Fruit fly (Drosophila melanogaster): ENCODE results near the gene lin-52.
A peak's percentile ranks its signal among the peaks of the same experiment; 100 is the strongest.

Gene lin-52

dm6 chrX:5718476-5719012 is 36.2 kb downstream of the lin-52 start (continued):
- TF ChIP-seq Gug (GFP tag; IDR thresholded peaks at IDR 0.05) (no peak), Met (GFP tag; optimal IDR thresholded peaks at IDR 0.05) (no peak), salr (GFP tag; optimal IDR thresholded peaks at IDR 0.05) (peak in 1 of 2 experiments; percentile 14), CG7368 (GFP tag; optimal IDR thresholded peaks at IDR 0.05) (no peak), CG11762 (GFP tag; optimal IDR thresholded peaks at IDR 0.05; ENCODE audit: insufficient read depth) (no peak), CG8632 (GFP tag; optimal IDR thresholded peaks at IDR 0.05) (no peak), spab (GFP tag; optimal IDR thresholded peaks at IDR 0.05) (no peak), CG15336 (GFP tag; IDR thresholded peaks at IDR 0.05) (peak; percentile 67), Ets21C (GFP tag; optimal IDR thresholded peaks at IDR 0.05) (no peak), CG10631 (GFP tag; optimal IDR thresholded peaks at IDR 0.05) (no peak), dsx (GFP tag; optimal IDR thresholded peaks at IDR 0.05; ENCODE audit: poor library complexity, severe bottlenecking) (no peak), Smox (GFP tag; optimal IDR thresholded peaks at IDR 0.05) (no peak), eg (GFP tag; IDR thresholded peaks at IDR 0.05) (peak; percentile 72), CG6792 (GFP tag; optimal IDR thresholded peaks at IDR 0.05) (no peak), Lpt (GFP tag; optimal IDR thresholded peaks at IDR 0.05) (no peak), svp (GFP tag) (no peak), Hr4 (GFP tag; optimal IDR thresholded peaks at IDR 0.05) (peak; percentile 28), net (GFP tag; optimal IDR thresholded peaks at IDR 0.05) (no peak), Sox14 (GFP tag; optimal IDR thresholded peaks at IDR 0.05) (no peak), Eip78C (GFP tag) (peak; percentile 76), CG11902 (GFP tag; optimal IDR thresholded peaks at IDR 0.05) (no peak), CG11294 (GFP tag; IDR thresholded peaks at IDR 0.05) (peak; percentile 42; the same call in 1 of the 2 replicates), Sox15 (GFP tag; optimal IDR thresholded peaks at IDR 0.05) (no peak), CG32006 (GFP tag; optimal IDR thresholded peaks at IDR 0.05) (peak; percentile 33), pdm3 (GFP tag; optimal IDR thresholded peaks at IDR 0.05) (peak; percentile 1), achi (GFP tag; optimal IDR thresholded peaks at IDR 0.05) (peak; percentile 16), CG8319 (GFP tag; optimal IDR thresholded peaks at IDR 0.05) (no peak), Hr38 (GFP tag; optimal IDR thresholded peaks at IDR 0.05) (no peak), lz (GFP tag; optimal IDR thresholded peaks at IDR 0.05) (no peak), topi (GFP tag; optimal IDR thresholded peaks at IDR 0.05) (peak; percentile 15), CG31627 (GFP tag; optimal IDR thresholded peaks at IDR 0.05) (no peak), ss (GFP tag; optimal IDR thresholded peaks at IDR 0.05) (no peak), Blimp-1 (GFP tag; optimal IDR thresholded peaks at IDR 0.05) (no peak), CG6163 (GFP tag; IDR thresholded peaks at IDR 0.05) (peak; percentile 55; the same call in 2 of the 3 replicates)

dm6 chrX:5717741-5718475 is 36.9 kb downstream of the lin-52 start, which contains the start of gene CG33080:
Gene CG33080 (minus strand): TSS chrX:5717778.
- TF ChIP-seq vri (GFP tag; optimal IDR thresholded peaks at IDR 0.05) (peak; percentile 13), Hr39 (GFP tag; optimal IDR thresholded peaks at IDR 0.05) (peak; percentile 20), Eip75B (GFP tag; optimal IDR thresholded peaks at IDR 0.05) (no peak), Eip78C (GFP tag) (peak; percentile 31), dac (GFP tag; optimal IDR thresholded peaks at IDR 0.05) (no peak), cyc (GFP tag; optimal IDR thresholded peaks at IDR 0.05) (peak; percentile 7), achi (GFP tag; optimal IDR thresholded peaks at IDR 0.05) (peak; percentile 15), svp (GFP tag) (peak; percentile 21), CG6163 (GFP tag; IDR thresholded peaks at IDR 0.05) (no peak), topi (GFP tag; optimal IDR thresholded peaks at IDR 0.05) (peak; percentile 39), CG8119 (GFP tag; IDR thresholded peaks at IDR 0.05) (0 out of 3 replicates have a peak, but pooled peaks have one; percentile 28), esn (GFP tag; optimal IDR thresholded peaks at IDR 0.05) (peak; percentile 36), pdm3 (GFP tag; optimal IDR thresholded peaks at IDR 0.05) (peak; percentile 26), CG8319 (GFP tag; optimal IDR thresholded peaks at IDR 0.05) (no peak), Met (GFP tag; optimal IDR thresholded peaks at IDR 0.05) (peak; percentile 41), Smox (GFP tag; optimal IDR thresholded peaks at IDR 0.05) (peak; percentile 38), CG6792 (GFP tag; optimal IDR thresholded peaks at IDR 0.05) (peak; percentile 17), acj6 (GFP tag; optimal IDR thresholded peaks at IDR 0.05) (peak; percentile 0), lz (GFP tag; optimal IDR thresholded peaks at IDR 0.05) (peak; percentile 0), Sox102F (GFP tag; optimal IDR thresholded peaks at IDR 0.05) (no peak), CG31627 (GFP tag; optimal IDR thresholded peaks at IDR 0.05) (peak; percentile 28)
